Worm (Caenorhabditis elegans): ENCODE results near the gene F49H12.7.

DNA sequence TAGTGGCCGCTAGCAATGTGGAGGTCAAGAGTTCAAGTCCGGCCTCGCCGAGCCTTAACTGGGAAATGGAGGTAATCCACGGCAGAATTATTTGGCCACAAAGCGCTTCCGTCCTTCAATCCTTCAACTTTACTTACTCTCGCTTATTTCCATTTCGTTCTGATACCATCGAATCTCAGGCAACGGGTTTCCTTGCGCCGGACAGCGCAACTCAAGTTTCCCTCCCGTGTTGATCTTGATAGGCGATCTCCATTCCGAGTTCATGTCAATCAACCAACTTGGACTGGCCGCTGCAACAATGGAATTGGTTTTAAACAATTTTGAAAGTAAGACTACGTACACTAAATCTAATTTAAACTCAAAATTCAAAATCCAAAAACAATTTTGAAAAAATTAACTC lies 24.0 kb upstream of the F49H12.7 start:
- no peak for TF ChIP-seq ref-2 (tag; optimal IDR thresholded peaks at IDR 0.05)
- no peak for TF ChIP-seq lim-6 (tag; optimal IDR thresholded peaks at IDR 0.05)
- TF ChIP-seq eyg-1 (tag; optimal IDR thresholded peaks at IDR 0.05): no peak
- no peak for TF ChIP-seq ceh-9 (tag; optimal IDR thresholded peaks at IDR 0.05)
- no peak for TF ChIP-seq ceh-2 (tag; optimal IDR thresholded peaks at IDR 0.05)
- TF ChIP-seq elt-2 (tag; optimal IDR thresholded peaks at IDR 0.05): no peak
- no peak for TF ChIP-seq pqm-1 (tag; optimal IDR thresholded peaks at IDR 0.05)
- TF ChIP-seq ceh-19 (GFP tag; optimal IDR thresholded peaks at IDR 0.05): no peak
- TF ChIP-seq pha-4 (tag; optimal IDR thresholded peaks at IDR 0.05): no peak
- no peak for TF ChIP-seq fkh-10 (GFP tag; optimal IDR thresholded peaks at IDR 0.05)
